Worm (Caenorhabditis elegans) whole organism, L3 larva: ENCODE results near the gene C46E10.3.

Experiments used
- R02D3.7 ChIP-seq: fragments of 150-350 bp; optimal IDR thresholded peaks from 2 replicates; lab custom pipeline; 2014; ENCODE audit warnings: missing biosample characterization, missing genetic modification characterization
- aly-2 ChIP-seq: fragments of 150-350 bp; optimal IDR thresholded peaks from 2 replicates; lab custom pipeline; 2014; ENCODE audit warnings: missing biosample characterization, missing genetic modification characterization
- daf-12 ChIP-seq: fragments of 150-350 bp; optimal IDR thresholded peaks from 2 replicates; lab custom pipeline; 2014; ENCODE audit warnings: missing biosample characterization, missing genetic modification reagents, missing genetic modification characterization
- egl-5 ChIP-seq: fragments of 150-350 bp; optimal IDR thresholded peaks from 2 replicates; lab custom pipeline; 2017; ENCODE audit warnings: missing biosample characterization, missing genetic modification reagents, missing genetic modification characterization, inconsistent platforms
- lin-39 ChIP-seq: fragments of 150-350 bp; optimal IDR thresholded peaks from 2 replicates; lab custom pipeline; 2018; ENCODE audit warnings: missing biosample characterization, missing genetic modification reagents, missing genetic modification characterization
- nfya-1 ChIP-seq: sonication (generic microtip); optimal IDR thresholded peaks from 2 replicates; lab custom pipeline; 2017; ENCODE audit warnings: missing genetic modification characterization, mild to moderate bottlenecking, missing compliant biosample characterization, antibody characterized with exemption, moderate library complexity; ENCODE audit not compliant: insufficient read depth
- nhr-11 ChIP-seq: fragments of 150-350 bp; optimal IDR thresholded peaks from 2 replicates; lab custom pipeline; 2014; ENCODE audit warnings: missing biosample characterization, missing genetic modification characterization
- nhr-23 ChIP-seq: fragments of 150-350 bp; optimal IDR thresholded peaks from 2 replicates; lab custom pipeline; 2014; ENCODE audit warnings: missing biosample characterization, missing genetic modification reagents, missing genetic modification characterization
- nhr-67 ChIP-seq: fragments of 150-350 bp; optimal IDR thresholded peaks from 2 replicates; lab custom pipeline; 2014; ENCODE audit warnings: missing biosample characterization, missing genetic modification characterization
- nhr-76 ChIP-seq: fragments of 150-350 bp; sonication (generic microtip); optimal IDR thresholded peaks from 5 replicates; lab custom pipeline; 2014; ENCODE audit warnings: missing biosample characterization, missing genetic modification characterization
- nhr-77 ChIP-seq: fragments of 150-350 bp; optimal IDR thresholded peaks from 2 replicates; lab custom pipeline; 2014; ENCODE audit warnings: missing biosample characterization, missing genetic modification characterization
- pha-4 ChIP-seq: fragments of 150-350 bp; optimal IDR thresholded peaks from 2 replicates; lab custom pipeline; 2014; ENCODE audit warnings: missing biosample characterization, missing genetic modification reagents, missing genetic modification characterization
- snpc-4 ChIP-seq: fragments of 150-350 bp; optimal IDR thresholded peaks from 2 replicates; lab custom pipeline; 2014; ENCODE audit warnings: missing biosample characterization, missing genetic modification characterization
- unc-62 ChIP-seq: fragments of 150-350 bp; sonication (generic microtip); optimal IDR thresholded peaks from 4 replicates; lab custom pipeline; 2014; ENCODE audit warnings: missing biosample characterization, missing genetic modification reagents, missing genetic modification characterization

ce11 chrII:3675176-3675575 lies 45.9 kb upstream of the C46E10.3 start, which contains the start of gene F19B10.2:
- TF ChIP-seq nhr-11 (tag; lab: Kevin White, UChicago), result no peak
- TF ChIP-seq nfya-1 (tag; lab: Kevin White, UChicago), result no peak
- no peak for TF ChIP-seq R02D3.7 (tag; lab: Kevin White, UChicago)
- no peak for TF ChIP-seq daf-12 (tag; lab: Kevin White, UChicago)
- no peak for TF ChIP-seq unc-62
- TF ChIP-seq aly-2 (tag; lab: Kevin White, UChicago), result no peak
- TF ChIP-seq nhr-67 (tag; lab: Kevin White, UChicago), result no peak
- TF ChIP-seq nhr-76 (tag; lab: Kevin White, UChicago), result no peak
- no peak for TF ChIP-seq egl-5
- no peak for TF ChIP-seq nhr-77 (tag; lab: Kevin White, UChicago)
- no peak for TF ChIP-seq lin-39 (tag; lab: Kevin White, UChicago)
- no peak for TF ChIP-seq pha-4 (tag; lab: Kevin White, UChicago)
- no peak for TF ChIP-seq nhr-23 (tag; lab: Kevin White, UChicago)
- no peak for TF ChIP-seq snpc-4 (tag; lab: Kevin White, UChicago)
